Fruit fly (Drosophila melanogaster) Kc167 (cell line): ENCODE results near the gene CG8478.

Source experiments
- Myc ChIP-seq: fragments of >200 bp; optimal IDR thresholded peaks from 2 replicates; lab custom pipeline; 2017; ENCODE audit warnings: missing external identifiers
- Sin3A ChIP-seq: fragments of >200 bp; optimal IDR thresholded peaks from 2 replicates; lab custom pipeline; 2018; ENCODE audit warnings: missing external identifiers
- h ChIP-seq: fragments of >200 bp; optimal IDR thresholded peaks from 3 replicates; lab custom pipeline; 2018; ENCODE audit warnings: missing external identifiers
- insv ChIP-seq: fragments of >200 bp; optimal IDR thresholded peaks from 3 replicates; lab custom pipeline; 2018; ENCODE audit warnings: missing external identifiers
- psq ChIP-seq: fragments of >200 bp; optimal IDR thresholded peaks from 2 replicates; lab custom pipeline; 2017; ENCODE audit warnings: missing external identifiers
- ttk ChIP-seq: sonication (Bioruptor generic); optimal IDR thresholded peaks from 2 replicates; lab custom pipeline; 2017; ENCODE audit warnings: missing external identifiers

- no peak for TF ChIP-seq psq (lab: Kevin White, UChicago)
- TF ChIP-seq h = no peak
- no peak for TF ChIP-seq Sin3A (lab: Kevin White, UChicago)
- no peak for TF ChIP-seq Myc
- TF ChIP-seq ttk (lab: Kevin White, UChicago) = no peak
- no peak for TF ChIP-seq insv (lab: Kevin White, UChicago)
Measured at dm6 chr3R:9725121-9725956, 38.1 kb upstream of the CG8478 start, which contains the start of gene hyd.
